Worm (Caenorhabditis elegans) whole organism, L4 larva: Measurements from ENCODE around the gene pph-4.1.

Source experiments
- aly-2 ChIP-seq: sonication (generic microtip); optimal IDR thresholded peaks from 2 replicates; lab custom pipeline; 2018; ENCODE audit warnings: missing biosample characterization, missing genetic modification characterization
- fos-1 ChIP-seq: fragments of 150-350 bp; optimal IDR thresholded peaks from 2 replicates; lab custom pipeline; 2014; ENCODE audit warnings: missing biosample characterization, missing genetic modification characterization
- mdl-1 ChIP-seq, 2 experiments: fragments of 150-350 bp in 1 of 2; sonication (generic microtip) in 1 of 2; optimal IDR thresholded peaks; 2 replicates each; lab custom pipeline; 2014 to 2017; ENCODE audit warnings: missing biosample characterization in 2 of 2, missing genetic modification characterization in 2 of 2
- mep-1 ChIP-seq: fragments of 150-350 bp; sonication (generic microtip); optimal IDR thresholded peaks from 3 replicates; lab custom pipeline; 2014; ENCODE audit warnings: missing biosample characterization, missing genetic modification characterization
- nhr-76 ChIP-seq: fragments of 150-350 bp; optimal IDR thresholded peaks from 2 replicates; lab custom pipeline; 2014; ENCODE audit warnings: missing biosample characterization, missing genetic modification characterization
- skn-1 ChIP-seq: fragments of 150-350 bp; optimal IDR thresholded peaks from 2 replicates; lab custom pipeline; 2014; ENCODE audit warnings: missing biosample characterization, missing genetic modification characterization
- tag-97 ChIP-seq: fragments of 200-800 bp; sonication (Bioruptor generic); IDR thresholded peaks from 2 replicates; pipeline ENCODE4 v1.3.6; 2022; ENCODE audit warnings: missing genetic modification characterization, missing compliant biosample characterization

DNA sequence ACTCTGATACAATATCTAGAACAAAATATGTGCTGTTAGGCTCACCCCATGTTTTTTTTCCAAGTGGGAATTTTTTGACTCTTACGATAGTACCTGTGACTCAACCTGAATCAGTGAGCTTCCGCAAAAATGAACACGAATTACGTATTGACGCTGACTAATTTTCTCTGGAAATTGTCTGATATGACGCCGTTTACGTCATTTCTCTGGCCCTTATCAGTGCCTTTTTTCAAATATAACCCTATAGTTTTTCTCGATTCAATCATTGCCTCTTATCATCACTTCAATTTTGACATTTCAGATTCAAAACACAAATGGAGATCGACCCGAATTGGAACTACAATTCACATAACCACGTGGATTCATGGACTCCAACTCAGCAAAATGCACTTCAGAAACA lies 32.3 kb downstream of the pph-4.1 start, which contains the start of gene Y75B8A.28:
- TF ChIP-seq mep-1 (tag; lab: Kevin White, UChicago) = no peak
- no peak for TF ChIP-seq skn-1 (tag; lab: Kevin White, UChicago)
- no peak for TF ChIP-seq mdl-1 (tag; optimal IDR thresholded peaks at IDR 0.05; lab: Kevin White, UChicago)
- TF ChIP-seq nhr-76 (tag; lab: Kevin White, UChicago) = no peak
- TF ChIP-seq fos-1 (tag; lab: Kevin White, UChicago) = no peak
- TF ChIP-seq tag-97 (GFP tag; lab: Robert Waterston, UW) = no peak
- TF ChIP-seq aly-2 (tag; lab: Kevin White, UChicago) = no peak
